2 worm cellular contexts compared by ENCODE assay signal in genomic region chrX:10717019-10717418, ce11.
TF ChIP-seq lines count a peak whose summit lies in the region.

TSS of gene T01C1.4 (minus strand) at chrX:10717119.

TF ChIP-seq in whole organism, L1 larva, 84 proteins besides CTCF, POLR2A, EP300 and RAD21:
- TF ChIP-seq fkh-10 (GFP tag; optimal IDR thresholded peaks at IDR 0.05; lab: Kevin White, UChicago) (no peak), vab-15 (tag; optimal IDR thresholded peaks at IDR 0.05; lab: Kevin White, UChicago) (no peak), blmp-1 (tag; optimal IDR thresholded peaks at IDR 0.05; lab: Kevin White, UChicago) (no peak), lin-14 (GFP tag; optimal IDR thresholded peaks at IDR 0.05; lab: Kevin White, UChicago) (peak; percentile 41), sptf-1 (tag; optimal IDR thresholded peaks at IDR 0.05; lab: Kevin White, UChicago) (no peak), efl-1 (optimal IDR thresholded peaks at IDR 0.05; lab: Kevin White, UChicago) (no peak), efl-1 (GFP tag; optimal IDR thresholded peaks at IDR 0.05 in 1 of 2; lab: Kevin White, UChicago) (peak in 1 of 2 experiments; percentile 42), unc-130 (tag; optimal IDR thresholded peaks at IDR 0.05; lab: Kevin White, UChicago) (no peak), nhr-28 (tag; optimal IDR thresholded peaks at IDR 0.05; lab: Kevin White, UChicago) (no peak), sox-4 (tag; optimal IDR thresholded peaks at IDR 0.05; lab: Kevin White, UChicago) (no peak), mdl-1 (tag; optimal IDR thresholded peaks at IDR 0.05; lab: Kevin White, UChicago) (no peak), nhr-76 (tag; optimal IDR thresholded peaks at IDR 0.05; lab: Kevin White, UChicago) (no peak), fkh-4 (tag; optimal IDR thresholded peaks at IDR 0.05; lab: Kevin White, UChicago; ENCODE audit: borderline replicate concordance) (no peak)
TF ChIP-seq in whole organism, L1 larva: peak in this region for 2.

TF ChIP-seq in whole organism, L2 larva, 48 proteins besides CTCF, POLR2A, EP300 and RAD21:
- TF ChIP-seq sma-9 (GFP tag; optimal IDR thresholded peaks at IDR 0.05; lab: Kevin White, UChicago) (peak; percentile 3), sma-9 (tag; optimal IDR thresholded peaks at IDR 0.05; lab: Kevin White, UChicago) (no peak), fos-1 (tag; optimal IDR thresholded peaks at IDR 0.05; lab: Kevin White, UChicago) (no peak), ceh-16 (tag; optimal IDR thresholded peaks at IDR 0.05; lab: Kevin White, UChicago) (no peak), nhr-237 (tag; optimal IDR thresholded peaks at IDR 0.05; lab: Kevin White, UChicago) (no peak)
